Worm (Caenorhabditis elegans): ENCODE results near the gene cup-15.

ce11 chrII:9392724-9393123, 39.9 kb downstream of the cup-15 start, which contains the start of gene lido-17:
- no peak for TF ChIP-seq skn-1 (tag; optimal IDR thresholded peaks at IDR 0.05)
- TF ChIP-seq lsy-2 (tag; optimal IDR thresholded peaks at IDR 0.05), result no peak
- no peak for TF ChIP-seq nhr-11 (tag; optimal IDR thresholded peaks at IDR 0.05)
- no peak for TF ChIP-seq ztf-4 (tag; optimal IDR thresholded peaks at IDR 0.05)
- no peak for TF ChIP-seq snpc-4 (tag; optimal IDR thresholded peaks at IDR 0.05)
- no peak for TF ChIP-seq sem-4 (tag; optimal IDR thresholded peaks at IDR 0.05)
- no peak for TF ChIP-seq zag-1 (tag; optimal IDR thresholded peaks at IDR 0.05)
- TF ChIP-seq F13H6.1 (tag; optimal IDR thresholded peaks at IDR 0.05), result no peak
- TF ChIP-seq aly-2 (tag; optimal IDR thresholded peaks at IDR 0.05), result no peak
